Fruit fly (Drosophila melanogaster) whole organism, prepupa: Measurements from ENCODE around the gene RagA-B.

ENCODE experiments used
- Blimp-1 ChIP-seq: fragments of 200-800 bp; sonication (Bioruptor generic); optimal IDR thresholded peaks from 3 replicates; lab custom pipeline; 2017; ENCODE audit warnings: missing biosample characterization, missing genetic modification characterization, mild to moderate bottlenecking, moderate library complexity, missing genetic modification reagents
- CG10631 ChIP-seq: fragments of 200-800 bp; sonication (Bioruptor generic); optimal IDR thresholded peaks from 2 replicates; lab custom pipeline; 2016; ENCODE audit warnings: missing biosample characterization, missing genetic modification characterization
- CG10669 ChIP-seq: fragments of 200-800 bp; sonication (Bioruptor generic); optimal IDR thresholded peaks from 3 replicates; lab custom pipeline; 2018; ENCODE audit warnings: missing biosample characterization, mild to moderate bottlenecking, missing genetic modification characterization, moderate library complexity
- CG11294 ChIP-seq: fragments of 200-800 bp; sonication (Bioruptor generic); IDR thresholded peaks from 2 replicates; pipeline ENCODE4 v1.3.6; 2022; ENCODE audit warnings: missing biosample characterization, missing genetic modification characterization
- CG11762 ChIP-seq: fragments of 200-800 bp; sonication (Bioruptor generic); optimal IDR thresholded peaks from 3 replicates; lab custom pipeline; 2016; ENCODE audit warnings: missing biosample characterization, missing genetic modification characterization; ENCODE audit not compliant: insufficient read depth
- CG11902 ChIP-seq: fragments of 200-800 bp; sonication (Bioruptor generic); optimal IDR thresholded peaks from 3 replicates; lab custom pipeline; 2016; ENCODE audit warnings: missing biosample characterization, missing genetic modification characterization
- CG15336 ChIP-seq: fragments of 200-800 bp; sonication (Bioruptor generic); IDR thresholded peaks from 2 replicates; pipeline ENCODE4 v1.3.6; 2022; ENCODE audit warnings: missing biosample characterization, missing genetic modification characterization
- CG16779 ChIP-seq: fragments of 200-800 bp; sonication (Bioruptor generic); optimal IDR thresholded peaks from 3 replicates; lab custom pipeline; 2017; ENCODE audit warnings: missing biosample characterization, mild to moderate bottlenecking, missing genetic modification characterization
- CG3032 ChIP-seq: fragments of 200-800 bp; optimal IDR thresholded peaks from 2 replicates; lab custom pipeline; 2019; ENCODE audit warnings: missing biosample characterization, mild to moderate bottlenecking, missing genetic modification characterization, moderate library complexity
- CG31627 ChIP-seq: fragments of 200-800 bp; sonication (Bioruptor generic); optimal IDR thresholded peaks from 3 replicates; lab custom pipeline; 2016; ENCODE audit warnings: missing biosample characterization, missing genetic modification characterization
- CG32006 ChIP-seq: fragments of 200-800 bp; sonication (Bioruptor generic); optimal IDR thresholded peaks from 3 replicates; lab custom pipeline; 2017; ENCODE audit warnings: missing biosample characterization, mild to moderate bottlenecking, missing genetic modification characterization
- CG34406 ChIP-seq: fragments of 200-800 bp; sonication (Bioruptor generic); optimal IDR thresholded peaks from 3 replicates; lab custom pipeline; 2016; ENCODE audit warnings: missing biosample characterization, missing genetic modification characterization
- CG3919 ChIP-seq: fragments of 200-800 bp; sonication (Bioruptor generic); optimal IDR thresholded peaks from 3 replicates; lab custom pipeline; 2016; ENCODE audit warnings: missing biosample characterization, missing genetic modification characterization
- CG4318 ChIP-seq: fragments of 200-800 bp; sonication (Bioruptor generic); optimal IDR thresholded peaks from 3 replicates; lab custom pipeline; 2017; ENCODE audit warnings: missing biosample characterization, mild to moderate bottlenecking, missing genetic modification characterization
- CG6276 ChIP-seq: fragments of 200-800 bp; sonication (Bioruptor generic); optimal IDR thresholded peaks from 2 replicates; lab custom pipeline; 2017; ENCODE audit warnings: missing biosample characterization, mild to moderate bottlenecking, missing genetic modification characterization
- CG6792 ChIP-seq: fragments of 200-800 bp; sonication (Bioruptor generic); optimal IDR thresholded peaks from 3 replicates; lab custom pipeline; 2016; ENCODE audit warnings: missing biosample characterization, missing genetic modification characterization
- CG6808 ChIP-seq: fragments of 200-800 bp; sonication (Bioruptor generic); optimal IDR thresholded peaks from 3 replicates; lab custom pipeline; 2017; ENCODE audit warnings: missing biosample characterization, missing genetic modification characterization, mild to moderate bottlenecking, moderate library complexity, missing genetic modification reagents
- CG6854 ChIP-seq: fragments of 200-800 bp; sonication (Bioruptor generic); optimal IDR thresholded peaks from 2 replicates; lab custom pipeline; 2017; ENCODE audit warnings: missing biosample characterization, mild to moderate bottlenecking, missing genetic modification characterization
- CG7368 ChIP-seq: fragments of 200-800 bp; sonication (Bioruptor generic); optimal IDR thresholded peaks from 3 replicates; lab custom pipeline; 2016; ENCODE audit warnings: missing biosample characterization, missing genetic modification characterization
- CG8319 ChIP-seq: fragments of 200-800 bp; sonication (Bioruptor generic); optimal IDR thresholded peaks from 3 replicates; lab custom pipeline; 2016; ENCODE audit warnings: missing biosample characterization, missing genetic modification characterization
- Eip75B ChIP-seq: fragments of 200-800 bp; sonication (Bioruptor generic); optimal IDR thresholded peaks from 3 replicates; lab custom pipeline; 2016; ENCODE audit warnings: missing biosample characterization, missing genetic modification characterization
- Eip93F ChIP-seq: fragments of 200-800 bp; sonication (Bioruptor generic); optimal IDR thresholded peaks from 2 replicates; lab custom pipeline; 2016; ENCODE audit warnings: missing biosample characterization, mild to moderate bottlenecking, missing genetic modification characterization
- Ets21C ChIP-seq: fragments of 200-800 bp; sonication (Bioruptor generic); optimal IDR thresholded peaks from 3 replicates; lab custom pipeline; 2016; ENCODE audit warnings: missing biosample characterization, missing genetic modification characterization
- Ets96B ChIP-seq: fragments of 200-800 bp; optimal IDR thresholded peaks from 2 replicates; lab custom pipeline; 2019; ENCODE audit warnings: missing biosample characterization, mild to moderate bottlenecking, missing genetic modification characterization, moderate library complexity
- Gug ChIP-seq: fragments of 200-800 bp; sonication (Bioruptor generic); IDR thresholded peaks from 2 replicates; pipeline ENCODE4 v1.3.6; 2022; ENCODE audit warnings: missing biosample characterization, missing genetic modification characterization
- Hr38 ChIP-seq: sonication (Bioruptor generic); optimal IDR thresholded peaks from 2 replicates; lab custom pipeline; 2016; ENCODE audit warnings: missing biosample characterization, missing genetic modification characterization
- Hr39 ChIP-seq: fragments of 200-800 bp; sonication (Bioruptor generic); optimal IDR thresholded peaks from 2 replicates; lab custom pipeline; 2016; ENCODE audit warnings: missing biosample characterization, missing genetic modification characterization
- Hr4 ChIP-seq: fragments of 200-800 bp; sonication (Bioruptor generic); optimal IDR thresholded peaks from 3 replicates; lab custom pipeline; 2016; ENCODE audit warnings: missing biosample characterization, missing genetic modification characterization
- Lpt ChIP-seq: fragments of 200-800 bp; sonication (Bioruptor generic); optimal IDR thresholded peaks from 3 replicates; lab custom pipeline; 2016; ENCODE audit warnings: missing biosample characterization, missing genetic modification characterization
- Sox102F ChIP-seq: fragments of 200-800 bp; sonication (Bioruptor generic); optimal IDR thresholded peaks from 2 replicates; lab custom pipeline; 2016; ENCODE audit warnings: missing biosample characterization, mild to moderate bottlenecking, missing genetic modification characterization
- Sox15 ChIP-seq: fragments of 200-800 bp; sonication (Bioruptor generic); optimal IDR thresholded peaks from 3 replicates; lab custom pipeline; 2016; ENCODE audit warnings: missing biosample characterization, missing genetic modification characterization
- achi ChIP-seq: fragments of 200-800 bp; sonication (Bioruptor generic); optimal IDR thresholded peaks from 3 replicates; lab custom pipeline; 2016; ENCODE audit warnings: missing biosample characterization, missing genetic modification characterization
- acj6 ChIP-seq: fragments of 200-800 bp; sonication (Bioruptor generic); optimal IDR thresholded peaks from 3 replicates; lab custom pipeline; 2016; ENCODE audit warnings: missing biosample characterization, missing genetic modification characterization
- cyc ChIP-seq: fragments of 200-800 bp; sonication (Bioruptor generic); optimal IDR thresholded peaks from 3 replicates; lab custom pipeline; 2016; ENCODE audit warnings: missing biosample characterization, missing genetic modification characterization
- dac ChIP-seq: fragments of 200-800 bp; sonication (Bioruptor generic); optimal IDR thresholded peaks from 2 replicates; lab custom pipeline; 2017; ENCODE audit warnings: missing biosample characterization, mild to moderate bottlenecking, missing genetic modification characterization
- dsx ChIP-seq: fragments of 200-800 bp; optimal IDR thresholded peaks from 3 replicates; lab custom pipeline; 2019; ENCODE audit warnings: missing biosample characterization, mild to moderate bottlenecking, missing genetic modification characterization, moderate library complexity; ENCODE audit not compliant: poor library complexity, severe bottlenecking
- eg ChIP-seq: fragments of 200-800 bp; sonication (Bioruptor generic); IDR thresholded peaks from 3 replicates; pipeline ENCODE4 v1.3.6; 2022; ENCODE audit warnings: missing biosample characterization, missing genetic modification characterization
- esn ChIP-seq: fragments of 200-800 bp; sonication (Bioruptor generic); optimal IDR thresholded peaks from 2 replicates; lab custom pipeline; 2016; ENCODE audit warnings: missing biosample characterization, mild to moderate bottlenecking, missing genetic modification characterization, moderate library complexity
- fd85E ChIP-seq: fragments of 200-800 bp; sonication (Bioruptor generic); optimal IDR thresholded peaks from 3 replicates; lab custom pipeline; 2016; ENCODE audit warnings: missing biosample characterization, missing genetic modification characterization
- lz ChIP-seq: fragments of 200-800 bp; sonication (Bioruptor generic); optimal IDR thresholded peaks from 3 replicates; lab custom pipeline; 2016; ENCODE audit warnings: missing biosample characterization, missing genetic modification characterization
- pdm3 ChIP-seq: fragments of 200-800 bp; sonication (Bioruptor generic); optimal IDR thresholded peaks from 3 replicates; lab custom pipeline; 2016; ENCODE audit warnings: missing biosample characterization, missing genetic modification characterization
- salr ChIP-seq, 2 experiments: fragments of 200-800 bp; sonication (Bioruptor generic); optimal IDR thresholded peaks; 3 replicates each; lab custom pipeline; 2016 to 2018; ENCODE audit warnings: missing biosample characterization in 2 of 2, missing genetic modification characterization in 2 of 2, mild to moderate bottlenecking in 1 of 2
- ss ChIP-seq, 2 experiments: fragments of 200-800 bp; sonication (Bioruptor generic); optimal IDR thresholded peaks; 2 replicates in 1 of 2; 3 replicates in 1 of 2; lab custom pipeline; 2017 to 2018; ENCODE audit warnings: mild to moderate bottlenecking in 2 of 2, missing biosample characterization in 2 of 2, missing genetic modification characterization in 2 of 2, moderate library complexity in 1 of 2
- svp ChIP-seq: fragments of 200-800 bp; sonication (Bioruptor generic); peaks from one replicate; lab custom pipeline; 2016; ENCODE audit warnings: missing biosample characterization, missing genetic modification characterization
- vri ChIP-seq: fragments of 200-800 bp; sonication (Bioruptor generic); optimal IDR thresholded peaks from 3 replicates; lab custom pipeline; 2016; ENCODE audit warnings: missing biosample characterization, mild to moderate bottlenecking, missing genetic modification characterization

RagA-B gene

dm6 chr3R:8969926-8970306 is 14.2 kb downstream of the RagA-B start (continued):
- TF ChIP-seq fd85E (GFP tag; lab: Kevin White, UChicago) (no peak), CG34406 (GFP tag; lab: Kevin White, UChicago) (no peak), salr (GFP tag; optimal IDR thresholded peaks at IDR 0.05; lab: Kevin White, UChicago) (no peak), svp (GFP tag; lab: Kevin White, UChicago) (peak; percentile 76), Eip75B (no peak), CG3032 (no peak), CG16779 (no peak)

dm6 chr3R:8969301-8969925 is 14.7 kb downstream of the RagA-B start:
- TF ChIP-seq CG31627 (GFP tag; lab: Kevin White, UChicago) (no peak), CG10669 (GFP tag; lab: Kevin White, UChicago) (no peak), CG6854 (peak; percentile 66), CG11294 (no peak), CG7368 (no peak), eg (GFP tag; lab: Robert Waterston, UW) (0 out of 3 replicates have a peak, but pooled peaks have one; percentile 8), Hr38 (no peak), CG6276 (GFP tag; lab: Kevin White, UChicago) (no peak), Gug (no peak), svp (GFP tag; lab: Kevin White, UChicago) (no peak), CG15336 (GFP tag; lab: Robert Waterston, UW) (0 out of 2 replicates have a peak, but pooled peaks have one; percentile 6), acj6 (GFP tag; lab: Kevin White, UChicago) (no peak), CG34406 (GFP tag; lab: Kevin White, UChicago) (no peak), Sox15 (GFP tag; lab: Kevin White, UChicago) (no peak), ss (GFP tag; optimal IDR thresholded peaks at IDR 0.05; lab: Kevin White, UChicago) (peak in 1 of 2 experiments; percentile 48), dsx (GFP tag; lab: Kevin White, UChicago) (peak; percentile 4), Eip75B (peak; percentile 31)

- TF ChIP-seq Eip75B, result peak; percentile 78
- no peak for TF ChIP-seq dac
- TF ChIP-seq CG11902, result peak; percentile 19
- TF ChIP-seq CG6808 (GFP tag; lab: Kevin White, UChicago), result no peak
- peak; percentile 48 for TF ChIP-seq Ets96B (tag; lab: Kevin White, UChicago)
- TF ChIP-seq achi (GFP tag; lab: Kevin White, UChicago), result peak; percentile 52
- TF ChIP-seq Lpt (GFP tag; lab: Kevin White, UChicago), result no peak
- TF ChIP-seq CG3032, result peak; percentile 38
- peak; percentile 63 for TF ChIP-seq CG6792 (GFP tag; lab: Kevin White, UChicago)
- TF ChIP-seq esn (GFP tag; lab: Kevin White, UChicago), result peak; percentile 86
- TF ChIP-seq Sox102F, result peak; percentile 79
- peak; percentile 73 for TF ChIP-seq lz
- peak; percentile 28 for TF ChIP-seq vri (GFP tag; lab: Kevin White, UChicago)
- TF ChIP-seq CG15336 (GFP tag; lab: Robert Waterston, UW), result no peak
- TF ChIP-seq Ets21C (GFP tag; lab: Kevin White, UChicago), result peak; percentile 58
- peak; percentile 27 for TF ChIP-seq CG8319 (GFP tag; lab: Kevin White, UChicago)
- no peak for TF ChIP-seq Hr4
- TF ChIP-seq dsx (GFP tag; lab: Kevin White, UChicago), result no peak
- no peak for TF ChIP-seq CG16779
- peak; percentile 34 for TF ChIP-seq CG11762 (GFP tag; lab: Kevin White, UChicago)
- no peak for TF ChIP-seq CG6276 (GFP tag; lab: Kevin White, UChicago)
- no peak for TF ChIP-seq salr (GFP tag; optimal IDR thresholded peaks at IDR 0.05; lab: Kevin White, UChicago)
- TF ChIP-seq Blimp-1 (GFP tag; lab: Kevin White, UChicago), result no peak
- peak; percentile 60 for TF ChIP-seq Eip93F (GFP tag; lab: Kevin White, UChicago)
- peak; percentile 27 for TF ChIP-seq CG32006
- peak; percentile 31 for TF ChIP-seq CG10669 (GFP tag; lab: Kevin White, UChicago)
- TF ChIP-seq CG4318 (GFP tag; lab: Kevin White, UChicago), result no peak
- peak; percentile 25 for TF ChIP-seq CG10631 (GFP tag; lab: Kevin White, UChicago)
- TF ChIP-seq fd85E (GFP tag; lab: Kevin White, UChicago), result peak; percentile 10
- TF ChIP-seq cyc (GFP tag; lab: Kevin White, UChicago), result peak; percentile 74
- TF ChIP-seq acj6 (GFP tag; lab: Kevin White, UChicago), result peak; percentile 63
- peak; percentile 69 for TF ChIP-seq Hr39
- peak; percentile 60 for TF ChIP-seq CG3919 (GFP tag; lab: Kevin White, UChicago)
- TF ChIP-seq Gug, result no peak
- peak; percentile 67 for TF ChIP-seq pdm3 (GFP tag; lab: Kevin White, UChicago)
Observed at dm6 chr3R:8968837-8969236, 15.3 kb downstream of the RagA-B start.
